Worm (Caenorhabditis elegans) whole organism, L1 larva: ENCODE results near the gene ets-5.

Experiments used
- C04F5.9 ChIP-seq: sonication (generic microtip); optimal IDR thresholded peaks from 2 replicates; lab custom pipeline; 2016; ENCODE audit warnings: missing genetic modification characterization, missing compliant biosample characterization
- F16B12.6 ChIP-seq: fragments of 150-350 bp; optimal IDR thresholded peaks from 2 replicates; lab custom pipeline; 2014; ENCODE audit warnings: missing biosample characterization, missing genetic modification characterization
- aha-1 ChIP-seq: fragments of 150-350 bp; optimal IDR thresholded peaks from 2 replicates; lab custom pipeline; 2014; ENCODE audit warnings: missing biosample characterization, missing genetic modification characterization
- alr-1 ChIP-seq: fragments of 200-800 bp; sonication (Bioruptor generic); optimal IDR thresholded peaks from 2 replicates; lab custom pipeline; 2018; ENCODE audit warnings: borderline replicate concordance, mild to moderate bottlenecking, missing genetic modification characterization, missing compliant biosample characterization
- ceh-63 ChIP-seq: fragments of 200-800 bp; sonication (Bioruptor generic); optimal IDR thresholded peaks from 2 replicates; lab custom pipeline; 2018; ENCODE audit warnings: mild to moderate bottlenecking, missing genetic modification characterization, missing compliant biosample characterization
- ceh-82 ChIP-seq, 3 experiments: fragments of 150-350 bp in 1 of 3; sonication (generic microtip) in 2 of 3; optimal IDR thresholded peaks; 2 replicates each; lab custom pipeline; 2014 to 2017; ENCODE audit warnings: missing biosample characterization in 3 of 3, missing genetic modification characterization in 3 of 3
- ceh-88 ChIP-seq: fragments of 200-800 bp; sonication (Bioruptor generic); IDR thresholded peaks from 2 replicates; pipeline ENCODE4 v1.3.6; 2022; ENCODE audit warnings: missing genetic modification characterization, missing compliant biosample characterization
- ceh-90 ChIP-seq: sonication (generic microtip); optimal IDR thresholded peaks from 2 replicates; lab custom pipeline; 2016; ENCODE audit warnings: missing genetic modification characterization, missing compliant biosample characterization
- dpl-1 ChIP-seq, 3 experiments: fragments of 150-350 bp in 2 of 3; sonication (generic microtip) in 1 of 3; optimal IDR thresholded peaks; 2 replicates each; lab custom pipeline; 2014 to 2017; ENCODE audit warnings: missing biosample characterization in 3 of 3, missing genetic modification characterization in 3 of 3, missing genetic modification reagents in 3 of 3
- efl-1 ChIP-seq, 4 experiments: fragments of 150-350 bp; optimal IDR thresholded peaks in 3 of 4; peaks in 1 of 4; 1 replicate in 1 of 4; 2 replicates in 3 of 4; lab custom pipeline; 2014; ENCODE audit warnings: missing biosample characterization in 2 of 4, missing genetic modification characterization in 2 of 4, missing genetic modification reagents in 2 of 4
- elt-2 ChIP-seq: sonication (generic microtip); optimal IDR thresholded peaks from 2 replicates; lab custom pipeline; 2016; ENCODE audit warnings: missing genetic modification characterization, mild to moderate bottlenecking, inconsistent platforms, missing compliant biosample characterization, missing genetic modification reagents
- ets-5 ChIP-seq: fragments of 200-800 bp; sonication (Bioruptor generic); IDR thresholded peaks from 2 replicates; pipeline ENCODE4 v1.3.6; 2022; ENCODE audit warnings: missing genetic modification characterization, missing compliant biosample characterization
- fkh-4 ChIP-seq: sonication (generic microtip); optimal IDR thresholded peaks from 2 replicates; lab custom pipeline; 2016; ENCODE audit warnings: missing compliant biosample characterization, missing genetic modification characterization, borderline replicate concordance
- fos-1 ChIP-seq: fragments of 150-350 bp; optimal IDR thresholded peaks from 2 replicates; lab custom pipeline; 2014; ENCODE audit warnings: missing biosample characterization, missing genetic modification characterization
- hlh-17 ChIP-seq: fragments of 200-800 bp; sonication (Bioruptor generic); optimal IDR thresholded peaks from 2 replicates; lab custom pipeline; 2018; ENCODE audit warnings: missing genetic modification characterization, mild to moderate bottlenecking, missing compliant biosample characterization, moderate library complexity, borderline replicate concordance
- hpl-2 ChIP-seq: fragments of 150-350 bp; optimal IDR thresholded peaks from 2 replicates; lab custom pipeline; 2014; ENCODE audit warnings: missing biosample characterization, missing genetic modification reagents, missing genetic modification characterization
- lin-13 ChIP-seq: fragments of 150-350 bp; optimal IDR thresholded peaks from 2 replicates; lab custom pipeline; 2014; ENCODE audit warnings: missing biosample characterization, missing genetic modification reagents, missing genetic modification characterization
- lin-15B ChIP-seq: fragments of 150-350 bp; sonication (generic microtip); optimal IDR thresholded peaks from 3 replicates; lab custom pipeline; 2014; ENCODE audit warnings: missing biosample characterization, missing genetic modification characterization
- lin-39 ChIP-seq: fragments of 150-350 bp; optimal IDR thresholded peaks from 2 replicates; lab custom pipeline; 2014; ENCODE audit warnings: missing biosample characterization, missing genetic modification reagents, missing genetic modification characterization
- mdl-1 ChIP-seq, 2 experiments: fragments of 150-350 bp; optimal IDR thresholded peaks; 2 replicates each; lab custom pipeline; 2014 to 2017; ENCODE audit warnings: missing biosample characterization in 2 of 2, missing genetic modification characterization in 2 of 2, inconsistent platforms in 1 of 2
- nhr-19 ChIP-seq: fragments of 200-800 bp; sonication (Bioruptor generic); conservative IDR thresholded peaks from 2 replicates; pipeline ENCODE4 v1.3.6; 2022; ENCODE audit warnings: missing genetic modification characterization, missing compliant biosample characterization
- nhr-47 ChIP-seq: sonication (generic microtip); optimal IDR thresholded peaks from 2 replicates; lab custom pipeline; 2016; ENCODE audit warnings: mild to moderate bottlenecking, missing genetic modification characterization, moderate library complexity, missing compliant biosample characterization
- nhr-71 ChIP-seq: sonication (generic microtip); optimal IDR thresholded peaks from 2 replicates; lab custom pipeline; 2016; ENCODE audit warnings: mild to moderate bottlenecking, missing genetic modification characterization, moderate library complexity, missing compliant biosample characterization
- nhr-76 ChIP-seq: sonication (generic microtip); optimal IDR thresholded peaks from 2 replicates; lab custom pipeline; 2017; ENCODE audit warnings: missing biosample characterization, missing genetic modification characterization
- pax-3 ChIP-seq: fragments of 200-800 bp; sonication (Bioruptor generic); optimal IDR thresholded peaks from 2 replicates; lab custom pipeline; 2018; ENCODE audit warnings: mild to moderate bottlenecking, missing genetic modification characterization, moderate library complexity, missing compliant biosample characterization
- rnt-1 ChIP-seq: sonication (generic microtip); optimal IDR thresholded peaks from 2 replicates; lab custom pipeline; 2016; ENCODE audit warnings: mild to moderate bottlenecking, missing genetic modification characterization, moderate library complexity, missing compliant biosample characterization
- snpc-4 ChIP-seq: fragments of 150-350 bp; optimal IDR thresholded peaks from 2 replicates; lab custom pipeline; 2014; ENCODE audit warnings: missing biosample characterization, missing genetic modification characterization
- snu-23 ChIP-seq: sonication (generic microtip); optimal IDR thresholded peaks from 2 replicates; lab custom pipeline; 2016; ENCODE audit warnings: missing genetic modification characterization, missing compliant biosample characterization
- tlp-1 ChIP-seq: fragments of 150-350 bp; optimal IDR thresholded peaks from 2 replicates; lab custom pipeline; 2014; ENCODE audit warnings: missing biosample characterization, missing genetic modification characterization
- unc-86 ChIP-seq: sonication (generic microtip); optimal IDR thresholded peaks from 2 replicates; lab custom pipeline; 2016; ENCODE audit warnings: missing genetic modification characterization, missing compliant biosample characterization
- unc-98 ChIP-seq: fragments of 200-800 bp; sonication (Bioruptor generic); IDR thresholded peaks from 2 replicates; pipeline ENCODE4 v1.3.6; 2022; ENCODE audit warnings: missing genetic modification characterization, missing compliant biosample characterization
- ztf-4 ChIP-seq: fragments of 150-350 bp; optimal IDR thresholded peaks from 2 replicates; lab custom pipeline; 2014; ENCODE audit warnings: missing biosample characterization, missing genetic modification characterization

Gene ets-5

DNA sequence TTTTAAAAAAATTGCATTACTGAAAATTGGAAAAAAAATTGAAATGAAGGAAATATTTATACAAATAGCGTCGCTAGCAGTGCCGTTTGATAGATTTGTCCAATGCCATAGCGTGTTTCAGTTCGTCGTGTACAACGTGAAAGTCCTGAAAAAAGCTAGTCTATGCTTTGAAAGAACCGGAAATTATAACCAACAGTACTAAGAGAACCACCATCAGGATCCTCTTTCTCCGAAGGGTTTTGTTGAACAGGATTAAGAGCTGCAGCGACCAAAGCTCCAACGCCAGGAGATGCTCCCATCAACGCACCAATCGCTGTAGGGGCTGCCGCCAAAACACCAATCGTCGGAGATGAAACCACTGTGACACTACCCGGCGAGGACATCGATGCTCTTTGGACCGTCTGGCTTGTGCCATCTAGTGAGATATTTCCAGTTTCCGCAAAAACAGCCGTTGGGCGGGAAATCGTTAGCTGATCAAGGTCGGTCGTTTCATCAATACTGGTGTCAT, 21.9 kb upstream of the ets-5 start:
- TF ChIP-seq unc-98 (GFP tag; lab: Robert Waterston, UW) (no peak), ceh-90 (tag; lab: Kevin White, UChicago) (no peak), lin-39 (tag; lab: Kevin White, UChicago) (no peak), pax-3 (tag; lab: Kevin White, UChicago) (no peak), ztf-4 (tag; lab: Kevin White, UChicago) (no peak), fos-1 (tag; lab: Kevin White, UChicago) (no peak), lin-15B (tag; lab: Kevin White, UChicago) (no peak)
- TF ChIP-seq, all 84 proteins: peak for 0

DNA sequence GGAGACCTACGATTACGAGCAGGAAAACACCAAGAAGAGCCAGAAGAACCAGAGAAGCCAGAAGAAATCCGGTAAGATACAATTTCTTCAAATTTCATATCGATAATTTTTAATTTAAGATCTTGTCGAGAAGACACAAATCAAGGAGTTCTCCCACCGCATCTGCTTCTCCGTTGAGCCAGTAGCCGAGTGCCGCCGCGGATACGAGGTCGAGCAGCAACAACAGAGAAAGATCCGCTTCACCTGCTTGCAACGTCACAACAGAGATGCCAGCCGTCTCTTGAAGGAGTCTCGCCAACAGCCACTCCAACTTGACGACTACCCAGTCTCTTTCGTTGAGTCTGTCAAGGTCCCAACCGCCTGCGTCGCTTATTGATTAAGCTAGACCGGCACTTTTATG, 21.4 kb upstream of the ets-5 start:
- no peak for TF ChIP-seq dpl-1 (GFP tag; optimal IDR thresholded peaks at IDR 0.05; lab: Kevin White, UChicago)
- no peak for TF ChIP-seq efl-1 (optimal IDR thresholded peaks at IDR 0.05; lab: Kevin White, UChicago)
- TF ChIP-seq efl-1 (GFP tag; optimal IDR thresholded peaks at IDR 0.05 in 1 of 2; lab: Kevin White, UChicago), result peak in 1 of 2 experiments; percentile 9

DNA sequence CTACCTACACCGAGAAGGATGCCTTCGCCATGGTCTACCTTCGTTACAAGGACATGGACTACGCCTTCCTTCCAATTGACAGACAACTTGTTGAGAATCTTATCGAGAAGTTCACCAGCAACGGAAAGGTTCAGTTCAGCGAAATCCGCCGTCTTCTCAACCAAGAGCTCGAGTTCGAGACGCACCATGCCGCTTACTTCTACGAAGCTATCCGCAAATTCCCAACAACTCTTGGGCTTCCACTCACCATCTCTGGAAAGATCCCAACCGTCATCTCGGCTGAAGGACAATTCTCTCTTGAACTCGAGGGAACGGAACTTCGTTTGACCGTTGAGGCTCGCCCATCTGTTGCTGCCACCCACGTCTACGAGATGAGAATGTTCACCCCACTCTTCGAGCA, 19.1 kb upstream of the ets-5 start:
- no peak for TF ChIP-seq fkh-4 (tag; lab: Kevin White, UChicago)
- TF ChIP-seq elt-2 (tag; lab: Kevin White, UChicago), result no peak
- no peak for TF ChIP-seq nhr-19 (GFP tag; lab: Robert Waterston, UW)
- no peak for TF ChIP-seq unc-98 (GFP tag; lab: Robert Waterston, UW)
- no peak for TF ChIP-seq unc-86 (tag; lab: Kevin White, UChicago)

DNA sequence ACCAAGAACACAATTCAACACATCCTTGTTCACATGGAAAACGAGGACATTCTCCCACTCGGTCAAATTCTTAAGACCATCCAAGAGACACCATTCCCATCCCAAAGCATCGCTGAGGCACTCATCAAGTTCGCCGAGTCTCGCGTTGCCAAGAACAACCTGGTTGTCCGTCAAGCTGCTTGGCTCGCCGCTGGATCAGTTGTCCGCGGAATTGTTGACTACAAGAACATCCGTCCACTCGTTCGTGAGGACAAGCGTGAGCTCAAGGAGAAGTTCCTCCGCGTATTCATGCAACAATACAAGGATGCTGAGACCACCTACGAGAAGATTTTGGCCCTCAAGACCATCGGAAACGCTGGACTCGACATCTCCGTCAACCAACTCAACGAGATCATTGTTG, 18.0 kb upstream of the ets-5 start:
- TF ChIP-seq C04F5.9 (tag; lab: Kevin White, UChicago), result no peak
- no peak for TF ChIP-seq tlp-1 (tag; lab: Kevin White, UChicago)
- no peak for TF ChIP-seq lin-13 (GFP tag; lab: Kevin White, UChicago)
- TF ChIP-seq lin-15B (tag; lab: Kevin White, UChicago), result no peak
- no peak for TF ChIP-seq hlh-17
- no peak for TF ChIP-seq aha-1 (tag; lab: Kevin White, UChicago)
- TF ChIP-seq ceh-82 (tag; optimal IDR thresholded peaks at IDR 0.05; lab: Kevin White, UChicago), result no peak
- no peak for TF ChIP-seq rnt-1 (tag; lab: Kevin White, UChicago)
- TF ChIP-seq ceh-63 (GFP tag; lab: Kevin White, UChicago), result no peak
- TF ChIP-seq nhr-71, result no peak
- no peak for TF ChIP-seq efl-1 (optimal IDR thresholded peaks at IDR 0.05; lab: Kevin White, UChicago)
- TF ChIP-seq efl-1 (GFP tag; optimal IDR thresholded peaks at IDR 0.05 in 1 of 2; lab: Kevin White, UChicago), result no peak
- no peak for TF ChIP-seq F16B12.6 (tag; lab: Kevin White, UChicago)
- TF ChIP-seq hpl-2 (GFP tag; lab: Kevin White, UChicago), result no peak
- TF ChIP-seq alr-1 (tag; lab: Kevin White, UChicago), result no peak
- TF ChIP-seq snpc-4 (tag; lab: Kevin White, UChicago), result no peak
- TF ChIP-seq mdl-1 (tag; optimal IDR thresholded peaks at IDR 0.05; lab: Kevin White, UChicago), result no peak
- TF ChIP-seq nhr-19 (GFP tag; lab: Robert Waterston, UW), result no peak
- no peak for TF ChIP-seq nhr-76
- no peak for TF ChIP-seq nhr-47
- TF ChIP-seq, all 84 proteins: peak for 0

DNA sequence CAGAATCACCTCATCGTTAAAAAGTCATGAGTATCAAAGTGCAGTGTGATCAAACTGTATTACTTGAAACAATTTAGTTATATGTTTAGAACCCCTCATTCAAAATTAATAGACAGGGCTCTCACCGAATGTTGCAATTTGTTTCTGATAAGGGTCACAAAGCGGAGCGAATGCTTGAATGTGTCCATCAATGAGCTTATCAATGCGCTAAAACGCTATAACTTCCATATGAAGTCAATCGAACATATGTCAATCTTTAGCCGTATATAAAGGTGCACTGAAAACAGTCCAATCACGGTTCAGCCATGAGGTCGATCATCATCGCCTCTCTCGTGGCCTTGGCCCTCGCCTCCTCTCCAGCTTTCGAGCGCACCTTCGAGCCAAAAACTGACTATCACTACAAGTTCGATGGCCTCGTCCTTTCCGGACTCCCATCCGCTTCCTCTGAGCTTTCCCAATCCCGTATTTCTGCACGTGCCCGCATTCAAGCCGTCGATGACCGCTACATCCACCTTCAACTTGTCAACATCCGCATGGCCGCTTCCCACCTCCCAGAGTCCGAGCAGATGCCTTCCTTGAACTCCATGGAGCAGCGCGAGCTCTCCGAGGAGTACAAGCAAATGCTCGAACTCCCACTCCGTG, 16.5 kb upstream of the ets-5 start, which contains the start of gene vit-2:
vit-2 (plus strand) TSS at position 305 of the 642 bp plus-strand sequence.
- TF ChIP-seq snu-23 (GFP tag; lab: Kevin White, UChicago) (no peak), ceh-88 (GFP tag; lab: Robert Waterston, UW) (no peak), ets-5 (0 out of 2 replicates have a peak, but pooled peaks have one; percentile 16)
